Fruit fly (Drosophila melanogaster): ENCODE measurements around the gene CG14410.

- TF ChIP-seq CG14711 (tag; optimal IDR thresholded peaks at IDR 0.05) = peak; percentile 82
- no peak for TF ChIP-seq cnc (optimal IDR thresholded peaks at IDR 0.05)
- TF ChIP-seq CG1620 (GFP tag; optimal IDR thresholded peaks at IDR 0.05) = peak; percentile 91
- peak; percentile 67 for TF ChIP-seq pad (GFP tag; optimal IDR thresholded peaks at IDR 0.05)
- TF ChIP-seq CG5204 (GFP tag; optimal IDR thresholded peaks at IDR 0.05) = no peak
- TF ChIP-seq Hr96 (GFP tag; optimal IDR thresholded peaks at IDR 0.05) = no peak
- peak; percentile 87 for TF ChIP-seq bab1 (GFP tag; optimal IDR thresholded peaks at IDR 0.05)
- TF ChIP-seq kay (GFP tag; ENCODE audit: borderline replicate concordance) = peak; percentile 71
- TF ChIP-seq CG11617 (GFP tag; optimal IDR thresholded peaks at IDR 0.05) = peak; percentile 44
Measured at dm6 chrX:14839047-14839446, 2.5 kb downstream of the CG14410 start, which contains the start of the genes CG32590 and Flo2.
